Worm (Caenorhabditis elegans) whole organism, young adult: ENCODE data around the gene odr-10.
A peak's percentile ranks its signal among the peaks of the same experiment; 100 is the strongest.

ENCODE experiments used
- B0261.1 ChIP-seq: sonication (generic microtip); optimal IDR thresholded peaks from 2 replicates; lab custom pipeline; 2016; ENCODE audit warnings: mild to moderate bottlenecking, missing genetic modification characterization, moderate library complexity, missing compliant biosample characterization
- B0336.3 ChIP-seq: fragments of 200-800 bp; sonication (Bioruptor generic); IDR thresholded peaks from 2 replicates; pipeline ENCODE4 v1.3.6; 2022; ENCODE audit warnings: missing genetic modification characterization, missing compliant biosample characterization
- C06A6.2 ChIP-seq: fragments of 200-800 bp; sonication (Bioruptor generic); conservative IDR thresholded peaks from 2 replicates; pipeline ENCODE4 v1.3.6; 2022; ENCODE audit warnings: missing genetic modification characterization, missing compliant biosample characterization
- D2030.7 ChIP-seq: fragments of 200-800 bp; sonication (Bioruptor generic); IDR thresholded peaks from 2 replicates; pipeline ENCODE4 v1.3.6; 2022; ENCODE audit warnings: missing genetic modification reagents, missing genetic modification characterization, missing compliant biosample characterization
- F23B12.7 ChIP-seq: sonication (generic microtip); optimal IDR thresholded peaks from 2 replicates; lab custom pipeline; 2017; ENCODE audit warnings: missing genetic modification characterization, mild to moderate bottlenecking, missing compliant biosample characterization, antibody characterized with exemption, moderate library complexity; ENCODE audit not compliant: insufficient read depth
- F37B4.10 ChIP-seq: fragments of 200-800 bp; sonication (Bioruptor generic); IDR thresholded peaks from 2 replicates; pipeline ENCODE4 v1.3.6; 2022; ENCODE audit warnings: missing genetic modification characterization, missing compliant biosample characterization
- F57A8.1 ChIP-seq: fragments of 200-800 bp; sonication (Bioruptor generic); optimal IDR thresholded peaks from 2 replicates; lab custom pipeline; 2018; ENCODE audit warnings: mild to moderate bottlenecking, missing genetic modification characterization, moderate library complexity, missing compliant biosample characterization
- F57C9.4 ChIP-seq: sonication (generic microtip); optimal IDR thresholded peaks from 2 replicates; lab custom pipeline; 2017; ENCODE audit warnings: mild to moderate bottlenecking, missing genetic modification characterization, missing compliant biosample characterization
- Y79H2A.3 ChIP-seq: fragments of 200-800 bp; sonication (Bioruptor generic); conservative IDR thresholded peaks from 2 replicates; pipeline ENCODE4 v1.3.6; 2022; ENCODE audit warnings: missing genetic modification reagents, missing genetic modification characterization, missing compliant biosample characterization
- Y95B8A.8 ChIP-seq: fragments of 200-800 bp; sonication (Bioruptor generic); IDR thresholded peaks from 2 replicates; pipeline ENCODE4 v1.3.6; 2022; ENCODE audit warnings: missing genetic modification reagents, missing genetic modification characterization, missing compliant biosample characterization
- aptf-2 ChIP-seq: fragments of 200-800 bp; sonication (Bioruptor generic); conservative IDR thresholded peaks from 2 replicates; pipeline ENCODE4 v1.3.6; 2022; ENCODE audit warnings: missing genetic modification reagents, missing genetic modification characterization, missing compliant biosample characterization
- attf-6 ChIP-seq: fragments of 200-800 bp; sonication (Bioruptor generic); IDR thresholded peaks from 2 replicates; pipeline ENCODE4 v1.3.6; 2022; ENCODE audit warnings: missing genetic modification reagents, missing genetic modification characterization, missing compliant biosample characterization
- bed-1 ChIP-seq: fragments of 200-800 bp; sonication (Bioruptor generic); IDR thresholded peaks from 2 replicates; pipeline ENCODE4 v1.3.6; 2022; ENCODE audit warnings: missing genetic modification reagents, missing genetic modification characterization, missing compliant biosample characterization
- cebp-1 ChIP-seq, 2 experiments: fragments of 200-800 bp in 1 of 2; sonication (Bioruptor generic) in 1 of 2; sonication (generic microtip) in 1 of 2; IDR thresholded peaks in 1 of 2; optimal IDR thresholded peaks in 1 of 2; 2 replicates each; pipeline versions ENCODE4 v1.3.6 to Lab custom; 2017 to 2022; ENCODE audit warnings: missing compliant biosample characterization in 2 of 2, missing genetic modification characterization in 2 of 2, mild to moderate bottlenecking in 1 of 2, missing genetic modification reagents in 1 of 2, moderate library complexity in 1 of 2
- cebp-2 ChIP-seq: fragments of 200-800 bp; sonication (Bioruptor generic); IDR thresholded peaks from 2 replicates; pipeline ENCODE4 v1.3.6; 2022; ENCODE audit warnings: missing genetic modification characterization, missing compliant biosample characterization
- ceh-100 ChIP-seq: fragments of 200-800 bp; sonication (Bioruptor generic); IDR thresholded peaks from 2 replicates; pipeline ENCODE4 v1.3.6; 2022; ENCODE audit warnings: missing genetic modification reagents, missing genetic modification characterization, missing compliant biosample characterization
- ceh-27 ChIP-seq: fragments of 200-800 bp; sonication (Bioruptor generic); optimal IDR thresholded peaks from 2 replicates; lab custom pipeline; 2018; ENCODE audit warnings: mild to moderate bottlenecking, missing genetic modification characterization, moderate library complexity, missing compliant biosample characterization
- ceh-40 ChIP-seq: fragments of 200-800 bp; sonication (Bioruptor generic); IDR thresholded peaks from 2 replicates; pipeline ENCODE4 v1.3.6; 2022; ENCODE audit warnings: missing genetic modification characterization, missing compliant biosample characterization
- ceh-79 ChIP-seq: sonication (generic microtip); optimal IDR thresholded peaks from 2 replicates; lab custom pipeline; 2017; ENCODE audit warnings: mild to moderate bottlenecking, missing genetic modification characterization, missing compliant biosample characterization
- chd-7 ChIP-seq: sonication (generic microtip); optimal IDR thresholded peaks from 2 replicates; lab custom pipeline; 2016; ENCODE audit warnings: mild to moderate bottlenecking, missing genetic modification characterization, moderate library complexity, missing compliant biosample characterization
- ekl-4 ChIP-seq: fragments of 200-800 bp; sonication (Bioruptor generic); IDR thresholded peaks from 2 replicates; pipeline ENCODE4 v1.3.6; 2022; ENCODE audit warnings: missing genetic modification reagents, missing genetic modification characterization, missing compliant biosample characterization
- gei-17 ChIP-seq: fragments of 200-800 bp; sonication (Bioruptor generic); optimal IDR thresholded peaks from 2 replicates; lab custom pipeline; 2018; ENCODE audit warnings: mild to moderate bottlenecking, missing genetic modification characterization, missing compliant biosample characterization
- hlh-12 ChIP-seq: sonication (generic microtip); optimal IDR thresholded peaks from 2 replicates; lab custom pipeline; 2016; ENCODE audit warnings: missing genetic modification characterization, missing compliant biosample characterization
- hlh-26 ChIP-seq: fragments of 200-800 bp; sonication (Bioruptor generic); conservative IDR thresholded peaks from 2 replicates; pipeline ENCODE4 v1.3.6; 2022; ENCODE audit warnings: missing genetic modification reagents, missing genetic modification characterization, missing compliant biosample characterization
- hsf-1 ChIP-seq: fragments of 200-800 bp; sonication (Bioruptor generic); IDR thresholded peaks from 2 replicates; pipeline ENCODE4 v1.3.6; 2022; ENCODE audit warnings: missing genetic modification reagents, missing genetic modification characterization, missing compliant biosample characterization
- let-526 ChIP-seq: fragments of 200-800 bp; sonication (Bioruptor generic); IDR thresholded peaks from 2 replicates; pipeline ENCODE4 v1.3.6; 2022; ENCODE audit warnings: missing genetic modification reagents, missing genetic modification characterization, missing compliant biosample characterization
- lin-26 ChIP-seq: fragments of 200-800 bp; sonication (Bioruptor generic); IDR thresholded peaks from 2 replicates; pipeline ENCODE4 v1.3.6; 2022; ENCODE audit warnings: missing genetic modification reagents, missing genetic modification characterization, missing compliant biosample characterization
- lin-35 ChIP-seq, 3 experiments: fragments of 150-350 bp in 2 of 3; sonication (generic microtip) in 1 of 3; optimal IDR thresholded peaks; 2 replicates each; lab custom pipeline; 2014 to 2018; ENCODE audit warnings: missing biosample characterization in 3 of 3, missing genetic modification characterization in 3 of 3, missing genetic modification reagents in 3 of 3
- lin-40 ChIP-seq: sonication (generic microtip); optimal IDR thresholded peaks from 2 replicates; lab custom pipeline; 2016; ENCODE audit warnings: missing genetic modification characterization, mild to moderate bottlenecking, missing compliant biosample characterization, missing genotype, missing genetic modification reagents
- lsy-27 ChIP-seq: sonication (generic microtip); optimal IDR thresholded peaks from 2 replicates; lab custom pipeline; 2017; ENCODE audit warnings: missing genetic modification characterization, mild to moderate bottlenecking, missing compliant biosample characterization, antibody characterized with exemption, missing genotype, borderline replicate concordance; ENCODE audit not compliant: insufficient read depth
- madf-3 ChIP-seq: fragments of 200-800 bp; sonication (Bioruptor generic); IDR thresholded peaks from 2 replicates; pipeline ENCODE4 v1.3.6; 2022; ENCODE audit warnings: missing genetic modification reagents, missing genetic modification characterization, missing compliant biosample characterization
- madf-8 ChIP-seq: fragments of 200-800 bp; sonication (Bioruptor generic); conservative IDR thresholded peaks from 2 replicates; pipeline ENCODE4 v1.3.6; 2022; ENCODE audit warnings: missing genetic modification reagents, missing genetic modification characterization, missing compliant biosample characterization
- mcd-1 ChIP-seq: fragments of 200-800 bp; sonication (Bioruptor generic); IDR thresholded peaks from 2 replicates; pipeline ENCODE4 v1.3.6; 2022; ENCODE audit warnings: missing genetic modification reagents, missing genetic modification characterization, missing compliant biosample characterization
- mxl-1 ChIP-seq: sonication (generic microtip); optimal IDR thresholded peaks from 2 replicates; lab custom pipeline; 2016; ENCODE audit warnings: missing genetic modification characterization, missing compliant biosample characterization
- nhr-120 ChIP-seq: fragments of 200-800 bp; sonication (Bioruptor generic); IDR thresholded peaks from 2 replicates; pipeline ENCODE4 v1.3.6; 2022; ENCODE audit warnings: missing genetic modification characterization, missing compliant biosample characterization
- pbrm-1 ChIP-seq: fragments of 200-800 bp; sonication (Bioruptor generic); IDR thresholded peaks from 2 replicates; pipeline ENCODE4 v1.3.6; 2022; ENCODE audit warnings: missing genetic modification reagents, missing genetic modification characterization, missing compliant biosample characterization
- rec-8 ChIP-seq, 2 experiments: sonication (generic microtip); optimal IDR thresholded peaks; 2 replicates each; lab custom pipeline; 2016; ENCODE audit warnings: mild to moderate bottlenecking in 2 of 2, missing genetic modification characterization in 2 of 2, missing genetic modification reagents in 2 of 2, missing genotype in 2 of 2, missing biosample characterization in 1 of 2, missing compliant biosample characterization in 1 of 2, moderate library complexity in 1 of 2
- repo-1 ChIP-seq: sonication (generic microtip); optimal IDR thresholded peaks from 2 replicates; lab custom pipeline; 2017; ENCODE audit warnings: mild to moderate bottlenecking, missing genetic modification characterization, missing compliant biosample characterization
- sea-2 ChIP-seq: fragments of 200-800 bp; sonication (Bioruptor generic); IDR thresholded peaks from 2 replicates; pipeline ENCODE4 v1.3.6; 2022; ENCODE audit warnings: missing genetic modification characterization, missing compliant biosample characterization
- snpc-1.1 ChIP-seq: sonication (generic microtip); optimal IDR thresholded peaks from 2 replicates; lab custom pipeline; 2017; ENCODE audit warnings: missing genetic modification characterization, mild to moderate bottlenecking, missing compliant biosample characterization, antibody characterized with exemption, moderate library complexity, missing genotype, missing genetic modification reagents; ENCODE audit not compliant: insufficient read depth
- snpc-1.3 ChIP-seq: sonication (generic microtip); optimal IDR thresholded peaks from 2 replicates; lab custom pipeline; 2017; ENCODE audit warnings: missing genetic modification characterization, mild to moderate bottlenecking, missing compliant biosample characterization, antibody characterized with exemption, moderate library complexity, missing genotype, missing genetic modification reagents; ENCODE audit not compliant: insufficient read depth
- somi-1 ChIP-seq: fragments of 200-800 bp; sonication (Bioruptor generic); optimal IDR thresholded peaks from 2 replicates; lab custom pipeline; 2018; ENCODE audit warnings: mild to moderate bottlenecking, missing genetic modification characterization, missing compliant biosample characterization
- sptf-2 ChIP-seq: fragments of 200-800 bp; sonication (Bioruptor generic); optimal IDR thresholded peaks from 2 replicates; lab custom pipeline; 2018; ENCODE audit warnings: mild to moderate bottlenecking, missing genetic modification characterization, missing compliant biosample characterization
- unc-62 ChIP-seq: fragments of 150-350 bp; optimal IDR thresholded peaks from 2 replicates; lab custom pipeline; 2014; ENCODE audit warnings: missing biosample characterization, missing genetic modification reagents, missing genetic modification characterization
- zim-3 ChIP-seq: sonication (generic microtip); optimal IDR thresholded peaks from 2 replicates; lab custom pipeline; 2017; ENCODE audit warnings: mild to moderate bottlenecking, missing genetic modification characterization, moderate library complexity, missing compliant biosample characterization
- ztf-26 ChIP-seq: sonication (generic microtip); optimal IDR thresholded peaks from 2 replicates; lab custom pipeline; 2017; ENCODE audit warnings: missing genetic modification characterization, missing compliant biosample characterization

The odr-10 gene

DNA sequence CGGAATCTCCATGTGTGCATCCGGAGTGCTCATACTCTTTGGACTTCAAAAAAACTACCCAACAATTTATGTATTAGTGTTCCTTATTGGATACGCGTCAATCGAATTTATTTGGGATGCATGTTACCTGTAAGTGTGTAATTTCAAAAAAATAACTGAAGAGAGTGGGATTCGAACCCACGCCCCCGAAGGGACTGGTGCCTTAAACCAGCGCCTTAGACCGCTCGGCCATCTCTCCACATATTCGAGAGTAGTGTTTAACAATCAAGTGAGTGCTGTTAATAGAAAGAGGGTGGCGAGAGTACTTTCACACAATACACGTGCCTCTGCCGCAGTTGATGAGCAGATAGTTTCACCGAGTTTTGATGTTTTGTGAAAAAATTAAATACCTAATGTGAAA lies 37.2 kb upstream of the odr-10 start (continued):
- TF ChIP-seq C06A6.2 (GFP tag; lab: Robert Waterston, UW) (peak; percentile 39; the same call in 1 of the 2 replicates), Y79H2A.3 (GFP tag; lab: Robert Waterston, UW) (no peak), B0336.3 (GFP tag; lab: Robert Waterston, UW) (no peak), ceh-27 (peak; percentile 19), repo-1 (tag; lab: Kevin White, UChicago) (peak; percentile 35), lin-40 (peak; percentile 68), rec-8 (tag; optimal IDR thresholded peaks at IDR 0.05; lab: Kevin White, UChicago) (peak; percentile 58 to 78), zim-3 (tag; lab: Kevin White, UChicago) (peak; percentile 86), unc-62 (GFP tag; lab: Kevin White, UChicago) (no peak), mcd-1 (GFP tag; lab: Robert Waterston, UW) (0 out of 2 replicates have a peak, but pooled peaks have one; percentile 48), aptf-2 (no peak), pbrm-1 (GFP tag; lab: Robert Waterston, UW) (peak; percentile 85), madf-3 (0 out of 2 replicates have a peak, but pooled peaks have one; percentile 58), Y95B8A.8 (GFP tag; lab: Robert Waterston, UW) (no peak), chd-7 (tag; lab: Kevin White, UChicago) (peak; percentile 73), lin-26 (no peak; the same call in 1 of the 2 replicates), gei-17 (peak; percentile 48), ekl-4 (GFP tag; lab: Robert Waterston, UW) (peak; percentile 65; the same call in 1 of the 2 replicates), D2030.7 (GFP tag; lab: Robert Waterston, UW) (peak; percentile 69), bed-1 (GFP tag; lab: Robert Waterston, UW) (no peak), ceh-79 (tag; lab: Kevin White, UChicago) (peak; percentile 57), F57A8.1 (no peak), somi-1 (GFP tag; lab: Kevin White, UChicago) (peak; percentile 47), nhr-120 (GFP tag; lab: Robert Waterston, UW) (no peak), madf-8 (GFP tag; lab: Robert Waterston, UW) (no peak), F57C9.4 (tag; lab: Kevin White, UChicago) (no peak), mxl-1 (tag; lab: Kevin White, UChicago) (peak; percentile 72), snpc-1.3 (peak; percentile 44), attf-6 (0 out of 2 replicates have a peak, but pooled peaks have one; percentile 56), F23B12.7 (peak; percentile 70), lin-35 (GFP tag; optimal IDR thresholded peaks at IDR 0.05; lab: Kevin White, UChicago) (no peak), ceh-40 (GFP tag; lab: Robert Waterston, UW) (peak; percentile 85; the same call in 1 of the 2 replicates), snpc-1.1 (tag; lab: Kevin White, UChicago) (peak; percentile 1)

DNA sequence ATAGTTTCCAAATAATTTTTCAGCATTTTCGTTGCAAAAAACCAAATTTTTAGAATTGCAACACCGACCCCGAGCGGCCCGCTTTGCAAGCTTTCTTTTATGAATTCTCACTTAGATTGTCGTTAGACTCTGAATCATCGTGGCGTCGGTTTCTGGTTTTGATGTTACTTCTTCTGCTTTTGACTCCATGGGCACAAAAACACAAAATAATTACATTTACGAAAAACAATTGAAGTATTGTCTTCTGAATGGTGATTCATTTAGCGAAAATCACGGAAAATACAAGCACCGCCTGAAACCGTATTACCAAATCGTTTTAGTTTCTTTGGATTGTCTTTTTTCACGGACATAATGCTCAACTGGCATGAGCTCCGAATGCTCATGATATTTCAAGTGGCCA lies 35.3 kb upstream of the odr-10 start, which contains the start of gene pes-23:
pes-23 (plus strand) TSS at position 301 of the 400 bp plus-strand sequence.
- TF ChIP-seq F37B4.10 (GFP tag; lab: Robert Waterston, UW) (no peak), hsf-1 (GFP tag; lab: Robert Waterston, UW) (no peak), let-526 (GFP tag; lab: Robert Waterston, UW) (no peak), sptf-2 (GFP tag; lab: Kevin White, UChicago) (no peak), snpc-1.3 (no peak), ceh-100 (GFP tag; lab: Robert Waterston, UW) (no peak), lsy-27 (no peak), ztf-26 (tag; lab: Kevin White, UChicago) (no peak), hlh-26 (no peak), cebp-2 (GFP tag; lab: Robert Waterston, UW) (no peak), nhr-120 (GFP tag; lab: Robert Waterston, UW) (no peak), cebp-1 (GFP tag; IDR thresholded peaks at IDR 0.05; lab: Robert Waterston, UW) (no peak), cebp-1 (tag; optimal IDR thresholded peaks at IDR 0.05; lab: Kevin White, UChicago) (no peak), ceh-79 (tag; lab: Kevin White, UChicago) (no peak), hlh-12 (tag; lab: Kevin White, UChicago) (no peak), Y79H2A.3 (GFP tag; lab: Robert Waterston, UW) (no peak), sea-2 (GFP tag; lab: Robert Waterston, UW) (no peak), B0261.1 (tag; lab: Kevin White, UChicago) (no peak), Y95B8A.8 (GFP tag; lab: Robert Waterston, UW) (no peak)
